Worm (Caenorhabditis elegans) whole organism, late embryonic: ENCODE measurements around the gene fmo-1.

Experiments
- C38D4.7 ChIP-seq: fragments of 200-800 bp; sonication (Bioruptor generic); optimal IDR thresholded peaks from 2 replicates; lab custom pipeline; 2018; ENCODE audit warnings: mild to moderate bottlenecking, missing genetic modification characterization, moderate library complexity, missing compliant biosample characterization
- T23F11.4 ChIP-seq: fragments of 200-800 bp; sonication (Bioruptor generic); optimal IDR thresholded peaks from 2 replicates; lab custom pipeline; 2018; ENCODE audit warnings: mild to moderate bottlenecking, missing genetic modification characterization, missing compliant biosample characterization
- ceh-14 ChIP-seq: sonication (generic microtip); optimal IDR thresholded peaks from 2 replicates; lab custom pipeline; 2016; ENCODE audit warnings: missing genotype, missing genetic modification characterization, missing compliant biosample characterization
- ceh-18 ChIP-seq: sonication (generic microtip); optimal IDR thresholded peaks from 2 replicates; lab custom pipeline; 2016; ENCODE audit warnings: missing genetic modification characterization, missing compliant biosample characterization
- ceh-19 ChIP-seq: fragments of 200-800 bp; sonication (Bioruptor generic); optimal IDR thresholded peaks from 2 replicates; lab custom pipeline; 2018; ENCODE audit warnings: mild to moderate bottlenecking, missing genetic modification characterization, missing compliant biosample characterization
- ceh-2 ChIP-seq: sonication (generic microtip); optimal IDR thresholded peaks from 2 replicates; lab custom pipeline; 2016; ENCODE audit warnings: missing genotype, missing genetic modification characterization, missing compliant biosample characterization
- ceh-24 ChIP-seq: sonication (generic microtip); optimal IDR thresholded peaks from 2 replicates; lab custom pipeline; 2016; ENCODE audit warnings: mild to moderate bottlenecking, missing genetic modification characterization, missing compliant biosample characterization
- ceh-30 ChIP-seq: fragments of 150-350 bp; optimal IDR thresholded peaks from 2 replicates; lab custom pipeline; 2014; ENCODE audit warnings: missing biosample characterization, missing genetic modification characterization
- ceh-31 ChIP-seq: sonication (generic microtip); optimal IDR thresholded peaks from 2 replicates; lab custom pipeline; 2016; ENCODE audit warnings: missing genetic modification characterization, missing compliant biosample characterization
- dve-1 ChIP-seq: sonication (generic microtip); optimal IDR thresholded peaks from 2 replicates; lab custom pipeline; 2017; ENCODE audit warnings: antibody characterized with exemption, mild to moderate bottlenecking, missing genetic modification characterization, missing compliant biosample characterization
- elt-2 ChIP-seq: sonication (generic microtip); optimal IDR thresholded peaks from 2 replicates; lab custom pipeline; 2016; ENCODE audit warnings: missing genetic modification reagents, missing genetic modification characterization, missing compliant biosample characterization
- ets-4 ChIP-seq: sonication (generic microtip); optimal IDR thresholded peaks from 2 replicates; lab custom pipeline; 2016; ENCODE audit warnings: missing genetic modification characterization, missing compliant biosample characterization
- eyg-1 ChIP-seq: sonication (generic microtip); optimal IDR thresholded peaks from 2 replicates; lab custom pipeline; 2016; ENCODE audit warnings: missing genotype, missing genetic modification characterization, missing compliant biosample characterization
- fkh-10 ChIP-seq: fragments of 150-350 bp; optimal IDR thresholded peaks from 2 replicates; lab custom pipeline; 2014; ENCODE audit warnings: missing biosample characterization, missing genetic modification reagents, missing genetic modification characterization
- fkh-6 ChIP-seq: sonication (generic microtip); optimal IDR thresholded peaks from 2 replicates; lab custom pipeline; 2016; ENCODE audit warnings: missing genetic modification characterization, missing compliant biosample characterization
- gmeb-2 ChIP-seq: sonication (generic microtip); optimal IDR thresholded peaks from 2 replicates; lab custom pipeline; 2016; ENCODE audit warnings: missing genetic modification characterization, inconsistent platforms, missing compliant biosample characterization
- hlh-6 ChIP-seq: sonication (generic microtip); optimal IDR thresholded peaks from 2 replicates; lab custom pipeline; 2016; ENCODE audit warnings: missing genotype, missing genetic modification characterization, missing compliant biosample characterization
- hlh-8 ChIP-seq: sonication (generic microtip); optimal IDR thresholded peaks from 2 replicates; lab custom pipeline; 2016; ENCODE audit warnings: missing genotype, missing genetic modification characterization, missing compliant biosample characterization
- nfya-1 ChIP-seq: sonication (generic microtip); optimal IDR thresholded peaks from 2 replicates; lab custom pipeline; 2017; ENCODE audit warnings: missing genetic modification characterization, mild to moderate bottlenecking, missing compliant biosample characterization, antibody characterized with exemption, moderate library complexity
- nhr-11 ChIP-seq: fragments of 150-350 bp; optimal IDR thresholded peaks from 2 replicates; lab custom pipeline; 2014; ENCODE audit warnings: missing biosample characterization, missing genetic modification characterization
- npax-4 ChIP-seq: sonication (generic microtip); optimal IDR thresholded peaks from 2 replicates; lab custom pipeline; 2016; ENCODE audit warnings: missing genetic modification characterization, missing compliant biosample characterization
- pax-1 ChIP-seq: fragments of 150-350 bp; optimal IDR thresholded peaks from 2 replicates; lab custom pipeline; 2014; ENCODE audit warnings: missing biosample characterization, missing genetic modification characterization
- pha-4 ChIP-seq: fragments of 150-350 bp; optimal IDR thresholded peaks from 2 replicates; lab custom pipeline; 2018; ENCODE audit warnings: missing biosample characterization, missing genetic modification reagents, missing genetic modification characterization
- pros-1 ChIP-seq: fragments of 150-350 bp; optimal IDR thresholded peaks from 2 replicates; lab custom pipeline; 2014; ENCODE audit warnings: missing biosample characterization, missing genetic modification reagents, missing genetic modification characterization
- syd-9 ChIP-seq: sonication (generic microtip); optimal IDR thresholded peaks from 2 replicates; lab custom pipeline; 2016; ENCODE audit warnings: mild to moderate bottlenecking, missing genetic modification characterization, moderate library complexity, missing compliant biosample characterization
- ttx-3 ChIP-seq: sonication (generic microtip); optimal IDR thresholded peaks from 2 replicates; lab custom pipeline; 2016; ENCODE audit warnings: missing genetic modification reagents, missing genetic modification characterization, missing compliant biosample characterization
- unc-3 ChIP-seq, 2 experiments: fragments of 200-800 bp in 1 of 2; sonication (Bioruptor generic) in 1 of 2; sonication (generic microtip) in 1 of 2; conservative IDR thresholded peaks in 1 of 2; optimal IDR thresholded peaks in 1 of 2; 2 replicates each; pipeline versions ENCODE4 v1.3.6 to Lab custom; 2016 to 2022; ENCODE audit warnings: missing compliant biosample characterization in 2 of 2, missing genetic modification characterization in 2 of 2, missing genetic modification reagents in 1 of 2
- unc-55 ChIP-seq: sonication (generic microtip); optimal IDR thresholded peaks from 2 replicates; lab custom pipeline; 2017; ENCODE audit warnings: missing biosample characterization, missing genetic modification reagents, missing genetic modification characterization

The fmo-1 gene

ce11 chrIV:10656770-10657323 lies 4.8 kb upstream of the fmo-1 start, which contains the start of gene K08C7.1:
Gene K08C7.1, plus strand, starts transcription at chrIV:10656812.
- TF ChIP-seq unc-55 (no peak), T23F11.4 (GFP tag; lab: Kevin White, UChicago) (no peak)

ce11 chrIV:10661072-10661471 lies 585 bp upstream of the fmo-1 start:
- no peak for TF ChIP-seq gmeb-2 (tag; lab: Kevin White, UChicago)
- TF ChIP-seq dve-1, result no peak
- no peak for TF ChIP-seq nfya-1 (tag; lab: Kevin White, UChicago)
- TF ChIP-seq ceh-31 (tag; lab: Kevin White, UChicago), result no peak
- no peak for TF ChIP-seq syd-9 (tag; lab: Kevin White, UChicago)

ce11 chrIV:10664134-10664533 lies 2.5 kb downstream of the fmo-1 start, which contains the start of gene K08C7.7:
Gene K08C7.7, plus strand, starts transcription at chrIV:10664434.
- TF ChIP-seq hlh-6 (tag; lab: Kevin White, UChicago) (no peak), unc-3 (GFP tag; conservative IDR thresholded peaks at IDR 0.05; lab: Robert Waterston, UW) (no peak), unc-3 (tag; optimal IDR thresholded peaks at IDR 0.05; lab: Kevin White, UChicago) (no peak), ceh-2 (no peak), ceh-14 (tag; lab: Kevin White, UChicago) (no peak), pax-1 (tag; lab: Kevin White, UChicago) (no peak), C38D4.7 (GFP tag; lab: Kevin White, UChicago) (no peak), ceh-19 (GFP tag; lab: Kevin White, UChicago) (no peak), pha-4 (tag; lab: Kevin White, UChicago) (no peak), fkh-10 (GFP tag; lab: Kevin White, UChicago) (no peak), ceh-24 (tag; lab: Kevin White, UChicago) (no peak), ceh-18 (tag; lab: Kevin White, UChicago) (no peak), fkh-6 (tag; lab: Kevin White, UChicago) (no peak), dve-1 (no peak), npax-4 (tag; lab: Kevin White, UChicago) (no peak), nhr-11 (tag; lab: Kevin White, UChicago) (no peak)
- TF ChIP-seq, all 69 proteins: peak for 0

- TF ChIP-seq hlh-8 (tag; lab: Kevin White, UChicago) (peak; percentile 2), npax-4 (tag; lab: Kevin White, UChicago) (no peak)
- TF ChIP-seq, all 69 proteins: peak for 1
Measured at ce11 chrIV:10666523-10666922, 4.9 kb downstream of the fmo-1 start, which contains the start of gene epi-1. Gene epi-1, plus strand, starts transcription at chrIV:10666823.

- TF ChIP-seq eyg-1, result no peak
- no peak for TF ChIP-seq ets-4
- no peak for TF ChIP-seq syd-9 (tag; lab: Kevin White, UChicago)
- TF ChIP-seq, all 69 proteins: peak for 0
Measured at ce11 chrIV:10668561-10668960, 6.9 kb downstream of the fmo-1 start.

- TF ChIP-seq ets-4, result no peak
- TF ChIP-seq pros-1 (tag; lab: Kevin White, UChicago), result no peak
- no peak for TF ChIP-seq ceh-19 (GFP tag; lab: Kevin White, UChicago)
- TF ChIP-seq ceh-30 (tag; lab: Kevin White, UChicago), result no peak
- TF ChIP-seq fkh-10 (GFP tag; lab: Kevin White, UChicago), result no peak
- no peak for TF ChIP-seq elt-2 (tag; lab: Kevin White, UChicago)
- no peak for TF ChIP-seq C38D4.7 (GFP tag; lab: Kevin White, UChicago)
- TF ChIP-seq ttx-3 (tag; lab: Kevin White, UChicago), result no peak
Measured at ce11 chrIV:10680379-10680778, 18.7 kb downstream of the fmo-1 start, which contains the start of gene K08C7.4. Gene K08C7.4, minus strand, starts transcription at chrIV:10680479.
